Fruit fly (Drosophila melanogaster): ENCODE data around the gene ppan.
A peak's percentile ranks its signal among the peaks of the same experiment; 100 is the strongest.

ppan gene

DNA sequence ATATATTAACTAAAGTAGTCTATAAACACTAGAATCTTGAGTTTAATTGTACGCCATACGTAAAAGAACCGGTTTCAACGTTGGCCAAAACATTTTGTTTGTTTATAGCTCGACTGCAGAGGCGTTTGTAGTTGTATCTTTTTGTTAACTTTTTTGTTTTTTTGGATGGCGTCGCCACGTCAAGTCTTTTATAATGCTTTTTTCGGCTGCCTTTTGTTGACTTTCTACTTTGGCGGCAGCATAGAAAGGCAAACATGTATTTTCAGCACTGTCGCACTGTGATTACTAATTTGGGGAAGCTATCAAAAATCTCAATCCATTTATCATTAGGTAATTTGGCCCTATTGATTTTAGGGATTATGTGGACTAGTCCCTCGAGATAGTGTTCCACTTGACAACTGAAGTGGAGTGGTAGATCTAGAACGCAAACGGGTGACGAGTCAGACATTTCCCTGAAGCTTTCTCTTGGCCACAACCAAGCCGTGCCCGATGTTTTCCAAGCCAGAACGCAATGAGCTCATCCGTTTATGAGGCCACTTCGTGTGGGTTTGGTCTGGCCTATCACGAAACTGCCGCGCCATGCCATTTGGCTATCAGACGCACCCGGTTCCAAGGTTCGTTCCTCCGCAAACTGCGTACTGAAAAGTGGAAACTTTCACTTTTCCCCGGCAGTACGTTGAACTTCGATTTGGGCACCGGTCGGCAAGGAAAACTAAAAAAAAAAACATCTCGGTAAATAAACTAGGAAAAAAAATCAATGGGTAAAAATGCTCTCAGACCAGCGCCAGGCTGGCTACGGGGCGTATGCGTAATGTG is 49.4 kb upstream of the ppan start (continued):
- TF ChIP-seq CG15601 (tag; optimal IDR thresholded peaks at IDR 0.05) (no peak), Aef1 (GFP tag; IDR thresholded peaks at IDR 0.05) (no peak), chinmo (GFP tag; IDR thresholded peaks at IDR 0.05; ENCODE audit: partially characterized antibody) (0 out of 4 replicates have a peak, but pooled peaks have one; percentile 60), CG10462 (GFP tag; optimal IDR thresholded peaks at IDR 0.05) (no peak), Dek (tag; optimal IDR thresholded peaks at IDR 0.05) (no peak), mam (GFP tag; optimal IDR thresholded peaks at IDR 0.05) (no peak), CG14667 (GFP tag; IDR thresholded peaks at IDR 0.05) (no peak), Sry-β (GFP tag; optimal IDR thresholded peaks at IDR 0.05) (no peak), CG4617 (GFP tag; optimal IDR thresholded peaks at IDR 0.05; ENCODE audit: borderline replicate concordance) (no peak), CG8290 (GFP tag; optimal IDR thresholded peaks at IDR 0.05) (no peak), CG8290 (tag; optimal IDR thresholded peaks at IDR 0.05) (no peak), CG7372 (GFP tag; IDR thresholded peaks at IDR 0.05) (peak; percentile 67; the same call in 1 of the 2 replicates), vnd (GFP tag; IDR thresholded peaks at IDR 0.05; ENCODE audit: partially characterized antibody) (no peak), CG2875 (GFP tag; optimal IDR thresholded peaks at IDR 0.05) (no peak), ci (GFP tag; IDR thresholded peaks at IDR 0.05) (0 out of 3 replicates have a peak, but pooled peaks have one; percentile 11), otp (GFP tag; IDR thresholded peaks at IDR 0.05) (no peak), Sry-δ (GFP tag; optimal IDR thresholded peaks at IDR 0.05) (no peak), ind (GFP tag; optimal IDR thresholded peaks at IDR 0.05) (no peak), CG4282 (GFP tag; optimal IDR thresholded peaks at IDR 0.05) (no peak), CG7786 (GFP tag; optimal IDR thresholded peaks at IDR 0.05) (no peak), oc (tag; optimal IDR thresholded peaks at IDR 0.05) (peak; percentile 18), grau (tag; optimal IDR thresholded peaks at IDR 0.05) (no peak), Blimp-1 (GFP tag; optimal IDR thresholded peaks at IDR 0.05) (peak; percentile 93), ken (GFP tag; IDR thresholded peaks at IDR 0.05) (no peak), YL-1 (GFP tag; optimal IDR thresholded peaks at IDR 0.05) (no peak), unpg (GFP tag; optimal IDR thresholded peaks at IDR 0.05) (no peak), Chrac-16 (GFP tag; optimal IDR thresholded peaks at IDR 0.05) (no peak), emc (GFP tag; optimal IDR thresholded peaks at IDR 0.05) (no peak), schlank (tag; optimal IDR thresholded peaks at IDR 0.05) (no peak), CG11696 (GFP tag; IDR thresholded peaks at IDR 0.05) (no peak), Sox102F (GFP tag; optimal IDR thresholded peaks at IDR 0.05) (no peak), CG11723 (GFP tag; optimal IDR thresholded peaks at IDR 0.05) (no peak), nerfin-1 (tag; optimal IDR thresholded peaks at IDR 0.05) (no peak), lbe (GFP tag; optimal IDR thresholded peaks at IDR 0.05) (no peak), Hsf (GFP tag; optimal IDR thresholded peaks at IDR 0.05) (no peak), Kr (GFP tag; optimal IDR thresholded peaks at IDR 0.05) (no peak), HHEX (GFP tag; optimal IDR thresholded peaks at IDR 0.05) (no peak), lab (GFP tag; optimal IDR thresholded peaks at IDR 0.05) (peak; percentile 53), Awh (GFP tag; IDR thresholded peaks at IDR 0.05) (no peak), kni (GFP tag; optimal IDR thresholded peaks at IDR 0.05) (peak; percentile 66), MESR4 (GFP tag; optimal IDR thresholded peaks at IDR 0.05) (no peak), Ets97D (GFP tag; optimal IDR thresholded peaks at IDR 0.05) (no peak), CG4820 (GFP tag; optimal IDR thresholded peaks at IDR 0.05) (no peak), crol (GFP tag; IDR thresholded peaks at IDR 0.05) (0 out of 2 replicates have a peak, but pooled peaks have one; percentile 15), Hmx (GFP tag; optimal IDR thresholded peaks at IDR 0.05) (no peak), CG6654 (GFP tag; optimal IDR thresholded peaks at IDR 0.05) (no peak), Hey (tag; optimal IDR thresholded peaks at IDR 0.05) (no peak), dmrt11E (tag; optimal IDR thresholded peaks at IDR 0.05) (no peak), wor (GFP tag; IDR thresholded peaks at IDR 0.05) (no peak), Dbx (GFP tag; IDR thresholded peaks at IDR 0.05) (no peak)
